Fruit fly (Drosophila melanogaster) whole organism, wandering third instar larva: Measurements from ENCODE around the gene CG33160.

Experiments used
- Abd-B ChIP-seq: fragments of >200 bp; optimal IDR thresholded peaks from 2 replicates; lab custom pipeline; 2017; ENCODE audit warnings: missing biosample characterization, missing genetic modification characterization
- OdsH ChIP-seq: fragments of 200-800 bp; sonication (Bioruptor generic); optimal IDR thresholded peaks from 2 replicates; lab custom pipeline; 2016; ENCODE audit warnings: missing biosample characterization, mild to moderate bottlenecking, missing genetic modification characterization
- usp ChIP-seq: fragments of >200 bp; optimal IDR thresholded peaks from 2 replicates; lab custom pipeline; 2017; ENCODE audit warnings: missing biosample characterization, missing genetic modification characterization

DNA sequence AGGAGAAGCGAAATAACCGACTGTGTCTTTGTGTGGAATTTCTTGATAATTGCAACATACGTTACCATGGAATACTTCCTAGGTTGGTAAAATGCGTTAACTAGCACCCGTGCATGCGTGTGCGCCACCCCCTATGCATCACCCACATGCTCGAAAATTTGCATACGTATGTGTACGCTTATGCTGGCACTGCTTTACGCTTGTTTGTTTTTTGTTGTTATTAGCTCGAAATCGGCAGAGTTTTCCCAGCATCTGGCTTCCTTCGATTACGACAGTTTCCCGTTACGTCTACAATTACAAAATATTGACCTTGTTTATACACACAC lies 20.3 kb upstream of the CG33160 start:
- TF ChIP-seq Abd-B (GFP tag; lab: Kevin White, UChicago), result no peak
- no peak for TF ChIP-seq OdsH (GFP tag; lab: Kevin White, UChicago)
- no peak for TF ChIP-seq usp
